Worm (Caenorhabditis elegans) whole organism, L3 larva: Measurements from ENCODE around the gene sups-1.

Source experiments
- R02D3.7 ChIP-seq: fragments of 150-350 bp; optimal IDR thresholded peaks from 2 replicates; lab custom pipeline; 2014; ENCODE audit warnings: missing biosample characterization, missing genetic modification characterization
- ZK546.5 ChIP-seq: sonication (generic microtip); optimal IDR thresholded peaks from 2 replicates; lab custom pipeline; 2017; ENCODE audit warnings: missing biosample characterization, missing genetic modification characterization
- aly-2 ChIP-seq: fragments of 150-350 bp; optimal IDR thresholded peaks from 2 replicates; lab custom pipeline; 2014; ENCODE audit warnings: missing biosample characterization, missing genetic modification characterization
- ceh-16 ChIP-seq: sonication (generic microtip); optimal IDR thresholded peaks from 2 replicates; lab custom pipeline; 2017; ENCODE audit warnings: missing biosample characterization, missing genetic modification characterization
- ceh-82 ChIP-seq: fragments of 150-350 bp; optimal IDR thresholded peaks from 2 replicates; lab custom pipeline; 2014; ENCODE audit warnings: missing biosample characterization, missing genetic modification characterization
- elt-2 ChIP-seq: sonication (generic microtip); optimal IDR thresholded peaks from 2 replicates; lab custom pipeline; 2016; ENCODE audit warnings: missing genetic modification reagents, mild to moderate bottlenecking, missing genetic modification characterization, missing compliant biosample characterization
- elt-3 ChIP-seq, 3 experiments: fragments of 150-350 bp in 1 of 3; sonication (generic microtip) in 2 of 3; optimal IDR thresholded peaks; 2 replicates in 2 of 3; 4 replicates in 1 of 3; lab custom pipeline; 2014 to 2017; ENCODE audit warnings: missing biosample characterization in 3 of 3, missing genetic modification characterization in 3 of 3
- nhr-11 ChIP-seq: fragments of 150-350 bp; optimal IDR thresholded peaks from 2 replicates; lab custom pipeline; 2014; ENCODE audit warnings: missing biosample characterization, missing genetic modification characterization
- nhr-237 ChIP-seq: fragments of 150-350 bp; optimal IDR thresholded peaks from 2 replicates; lab custom pipeline; 2014; ENCODE audit warnings: missing biosample characterization, missing genetic modification characterization
- nhr-77 ChIP-seq: fragments of 150-350 bp; optimal IDR thresholded peaks from 2 replicates; lab custom pipeline; 2014; ENCODE audit warnings: missing biosample characterization, missing genetic modification characterization
- snpc-4 ChIP-seq: fragments of 150-350 bp; optimal IDR thresholded peaks from 2 replicates; lab custom pipeline; 2014; ENCODE audit warnings: missing biosample characterization, missing genetic modification characterization
- unc-62 ChIP-seq: fragments of 150-350 bp; sonication (generic microtip); optimal IDR thresholded peaks from 4 replicates; lab custom pipeline; 2014; ENCODE audit warnings: missing biosample characterization, missing genetic modification reagents, missing genetic modification characterization

DNA sequence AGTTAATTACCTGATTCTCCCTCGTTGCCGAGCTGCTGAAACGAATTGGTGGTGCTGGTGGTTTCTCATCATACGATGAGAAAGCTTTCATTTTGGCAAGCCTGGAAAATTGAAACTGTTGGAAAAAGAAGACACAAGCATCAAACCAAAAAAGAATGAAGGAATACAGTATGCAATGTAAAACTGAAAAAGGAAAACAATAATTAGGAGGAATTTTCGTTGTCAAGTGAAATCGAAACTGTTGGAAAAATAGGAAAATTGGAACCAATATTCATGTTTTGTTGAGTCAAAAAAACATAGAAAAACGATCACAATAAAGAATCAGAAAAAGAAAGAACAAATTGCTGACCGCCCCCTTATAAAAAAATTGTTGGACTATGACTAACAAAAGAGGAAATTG is 44.6 kb downstream of the sups-1 start, which contains the start of gene pak-1:
- TF ChIP-seq R02D3.7 (tag; lab: Kevin White, UChicago) (no peak), ceh-82 (tag; lab: Kevin White, UChicago) (no peak), snpc-4 (tag; lab: Kevin White, UChicago) (no peak), unc-62 (no peak), nhr-11 (tag; lab: Kevin White, UChicago) (no peak), aly-2 (tag; lab: Kevin White, UChicago) (no peak), nhr-237 (tag; lab: Kevin White, UChicago) (no peak), elt-3 (tag; optimal IDR thresholded peaks at IDR 0.05; lab: Kevin White, UChicago) (no peak), ZK546.5 (tag; lab: Kevin White, UChicago) (no peak), elt-2 (tag; lab: Kevin White, UChicago) (no peak), nhr-77 (tag; lab: Kevin White, UChicago) (no peak), ceh-16 (tag; lab: Kevin White, UChicago) (no peak)
